Fruit fly (Drosophila melanogaster): ENCODE data around the gene CG12236.
A peak's percentile ranks its signal among the peaks of the same experiment; 100 is the strongest.

CG12236 gene

DNA sequence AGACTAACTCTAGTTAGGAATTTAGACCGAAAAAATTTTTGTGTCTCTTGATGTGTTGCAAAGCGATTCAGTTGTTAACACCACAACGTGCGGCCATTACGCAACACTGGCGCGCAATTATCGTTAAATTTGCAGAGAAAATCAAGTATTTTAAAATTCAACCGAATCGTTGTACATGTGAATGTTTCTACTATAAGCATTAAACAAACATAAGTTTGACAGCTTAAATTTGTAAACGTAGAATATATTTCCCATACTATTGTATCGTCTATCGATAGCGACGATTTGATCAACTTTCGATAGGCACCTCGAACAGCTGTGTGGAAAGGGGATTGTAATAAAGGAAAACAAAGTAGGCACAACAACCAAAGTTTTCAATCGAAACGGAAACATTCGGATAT is 28.4 kb upstream of the CG12236 start, which contains the start of the genes Usp30 and CG16721 (continued):
- TF ChIP-seq Ravus (GFP tag; IDR thresholded peaks at IDR 0.05) (no peak), CG9215 (GFP tag; IDR thresholded peaks at IDR 0.05) (no peak), Bdp1 (GFP tag; optimal IDR thresholded peaks at IDR 0.05) (peak; percentile 22), Hmr (GFP tag; optimal IDR thresholded peaks at IDR 0.05) (no peak), kni (GFP tag; optimal IDR thresholded peaks at IDR 0.05) (no peak), CG4820 (GFP tag; optimal IDR thresholded peaks at IDR 0.05) (no peak), grau (tag; optimal IDR thresholded peaks at IDR 0.05) (peak; percentile 50), p53 (GFP tag; optimal IDR thresholded peaks at IDR 0.05) (no peak), Med (GFP tag) (peak; percentile 93), Oli (tag; optimal IDR thresholded peaks at IDR 0.05) (no peak), ttk (GFP tag; IDR thresholded peaks at IDR 0.05) (no peak), vnd (GFP tag; IDR thresholded peaks at IDR 0.05; ENCODE audit: partially characterized antibody) (peak; percentile 61; the same call in 2 of the 3 replicates), insv (GFP tag; optimal IDR thresholded peaks at IDR 0.05) (peak in 1 of 2 experiments; percentile 34), CG33557 (GFP tag; optimal IDR thresholded peaks at IDR 0.05) (peak; percentile 21), gcm2 (GFP tag; optimal IDR thresholded peaks at IDR 0.05) (no peak), CG4424 (GFP tag; optimal IDR thresholded peaks at IDR 0.05) (peak; percentile 41), Hsf (GFP tag; optimal IDR thresholded peaks at IDR 0.05) (peak; percentile 22), Lhr (GFP tag; optimal IDR thresholded peaks at IDR 0.05) (no peak), Gug (GFP tag; IDR thresholded peaks at IDR 0.05) (peak; percentile 5; the same call in 1 of the 4 replicates), Xbp1 (GFP tag; optimal IDR thresholded peaks at IDR 0.05) (peak; percentile 40), knrl (GFP tag; IDR thresholded peaks at IDR 0.05; ENCODE audit: partially characterized antibody) (peak; percentile 67), sqz (GFP tag; optimal IDR thresholded peaks at IDR 0.05) (no peak), Drgx (GFP tag; IDR thresholded peaks at IDR 0.05) (no peak), CG1529 (GFP tag; optimal IDR thresholded peaks at IDR 0.05) (no peak), CG7839 (tag; optimal IDR thresholded peaks at IDR 0.05) (no peak), hth (optimal IDR thresholded peaks at IDR 0.05) (no peak), btn (GFP tag; optimal IDR thresholded peaks at IDR 0.05) (no peak), Camta (GFP tag; optimal IDR thresholded peaks at IDR 0.05) (peak; percentile 1), Taf1 (GFP tag; IDR thresholded peaks at IDR 0.05) (no peak), CG7745 (tag; optimal IDR thresholded peaks at IDR 0.05) (no peak), ftz-f1 (GFP tag; optimal IDR thresholded peaks at IDR 0.05) (no peak), pfk (GFP tag; optimal IDR thresholded peaks at IDR 0.05) (no peak), odd (GFP tag; optimal IDR thresholded peaks at IDR 0.05) (no peak), CG7556 (GFP tag; optimal IDR thresholded peaks at IDR 0.05) (peak; percentile 29), CG12391 (tag; optimal IDR thresholded peaks at IDR 0.05) (peak; percentile 39), Blimp-1 (GFP tag; optimal IDR thresholded peaks at IDR 0.05) (no peak), CG10274 (GFP tag; optimal IDR thresholded peaks at IDR 0.05) (no peak), CG11696 (GFP tag; IDR thresholded peaks at IDR 0.05) (no peak), CG4854 (GFP tag; optimal IDR thresholded peaks at IDR 0.05) (no peak), otp (GFP tag; IDR thresholded peaks at IDR 0.05) (no peak), vfl (GFP tag; optimal IDR thresholded peaks at IDR 0.05) (peak; percentile 35), CG10543 (GFP tag; optimal IDR thresholded peaks at IDR 0.05) (peak; percentile 37), CG15601 (tag; optimal IDR thresholded peaks at IDR 0.05) (peak; percentile 14), Mad (GFP tag; optimal IDR thresholded peaks at IDR 0.05) (peak; percentile 7), Optix (GFP tag; IDR thresholded peaks at IDR 0.05) (no peak), jumu (GFP tag; optimal IDR thresholded peaks at IDR 0.05) (peak; percentile 31), CG33213 (GFP tag; optimal IDR thresholded peaks at IDR 0.05) (peak; percentile 60), CG9797 (GFP tag; optimal IDR thresholded peaks at IDR 0.05) (peak; percentile 22), CG11247 (GFP tag; IDR thresholded peaks at IDR 0.05) (peak; percentile 40; the same call in 1 of the 2 replicates), hkb (optimal IDR thresholded peaks at IDR 0.05) (no peak), hkb (GFP tag; IDR thresholded peaks at IDR 0.05) (0 out of 2 replicates have a peak, but pooled peaks have one; percentile 15), wdn (GFP tag; IDR thresholded peaks at IDR 0.05) (no peak)

Measured in whole organism, embryonic.